Fruit fly (Drosophila melanogaster) whole organism, embryonic: ENCODE results near the gene bmm.

ENCODE experiments used
- Bdp1 ChIP-seq: fragments of 200-800 bp; sonication (Bioruptor generic); optimal IDR thresholded peaks from 3 replicates; lab custom pipeline; 2016; ENCODE audit warnings: missing biosample characterization, missing genetic modification characterization
- CG1024 ChIP-seq: fragments of 200-800 bp; sonication (Bioruptor generic); IDR thresholded peaks from 2 replicates; pipeline ENCODE4 v1.3.6; 2022; ENCODE audit warnings: missing biosample characterization, missing genetic modification characterization
- CG10959 ChIP-seq: fragments of 200-800 bp; sonication (Bioruptor generic); IDR thresholded peaks from 2 replicates; pipeline ENCODE4 v1.3.6; 2022; ENCODE audit warnings: missing biosample characterization, missing genetic modification characterization
- CG11247 ChIP-seq: fragments of 200-800 bp; sonication (Bioruptor generic); IDR thresholded peaks from 2 replicates; pipeline ENCODE4 v1.3.6; 2022; ENCODE audit warnings: missing biosample characterization, missing genetic modification characterization
- CG11398 ChIP-seq: fragments of 200-800 bp; sonication (Bioruptor generic); optimal IDR thresholded peaks from 2 replicates; lab custom pipeline; 2016; ENCODE audit warnings: missing biosample characterization, missing genetic modification characterization
- CG11456 ChIP-seq: fragments of 200-800 bp; sonication (Bioruptor generic); IDR thresholded peaks from 3 replicates; pipeline ENCODE4 v1.3.6; 2022; ENCODE audit warnings: missing biosample characterization, missing genetic modification characterization
- CG11695 ChIP-seq: fragments of 200-800 bp; sonication (Bioruptor generic); IDR thresholded peaks from 3 replicates; pipeline ENCODE4 v1.3.6; 2022; ENCODE audit warnings: missing biosample characterization, missing genetic modification characterization
- CG14050 ChIP-seq: fragments of 200-800 bp; sonication (Bioruptor generic); IDR thresholded peaks from 3 replicates; pipeline ENCODE4 v1.3.6; 2022; ENCODE audit warnings: missing biosample characterization, missing genetic modification characterization
- CG14710 ChIP-seq: fragments of 200-800 bp; sonication (Bioruptor generic); optimal IDR thresholded peaks from 3 replicates; lab custom pipeline; 2019; ENCODE audit warnings: missing biosample characterization, mild to moderate bottlenecking, missing genetic modification characterization, moderate library complexity
- CG1603 ChIP-seq: fragments of 200-800 bp; sonication (Bioruptor generic); optimal IDR thresholded peaks from 2 replicates; lab custom pipeline; 2019; ENCODE audit warnings: missing biosample characterization, mild to moderate bottlenecking, missing genetic modification characterization, moderate library complexity
- CG16863 ChIP-seq: fragments of 200-800 bp; sonication (Bioruptor generic); optimal IDR thresholded peaks from 3 replicates; lab custom pipeline; 2016; ENCODE audit warnings: missing biosample characterization, missing genetic modification characterization
- CG17361 ChIP-seq: fragments of 200-800 bp; sonication (Bioruptor generic); IDR thresholded peaks from 3 replicates; pipeline ENCODE4 v1.3.6; 2022; ENCODE audit warnings: missing biosample characterization, missing genetic modification characterization
- CG17912 ChIP-seq: fragments of 200-800 bp; sonication (Bioruptor generic); optimal IDR thresholded peaks from 2 replicates; lab custom pipeline; 2018; ENCODE audit warnings: missing biosample characterization, mild to moderate bottlenecking, missing genetic modification characterization
- CG2712 ChIP-seq: fragments of 200-800 bp; optimal IDR thresholded peaks from 3 replicates; lab custom pipeline; 2019; ENCODE audit warnings: missing biosample characterization, mild to moderate bottlenecking, missing genetic modification characterization, moderate library complexity
- CG3065 ChIP-seq: fragments of 200-800 bp; sonication (Bioruptor generic); optimal IDR thresholded peaks from 2 replicates; lab custom pipeline; 2016; ENCODE audit warnings: missing biosample characterization, missing genetic modification characterization
- CG32772 ChIP-seq: fragments of 200-800 bp; sonication (Bioruptor generic); IDR thresholded peaks from 2 replicates; pipeline ENCODE4 v1.3.6; 2022; ENCODE audit warnings: missing biosample characterization, missing genetic modification characterization
- CG33557 ChIP-seq: fragments of 200-800 bp; sonication (Bioruptor generic); optimal IDR thresholded peaks from 2 replicates; lab custom pipeline; 2019; ENCODE audit warnings: missing biosample characterization, mild to moderate bottlenecking, missing genetic modification characterization, moderate library complexity
- CG6854 ChIP-seq: fragments of 200-800 bp; sonication (Bioruptor generic); optimal IDR thresholded peaks from 3 replicates; lab custom pipeline; 2017; ENCODE audit warnings: missing biosample characterization, mild to moderate bottlenecking, missing genetic modification characterization
- CG7372 ChIP-seq: fragments of 200-800 bp; sonication (Bioruptor generic); IDR thresholded peaks from 2 replicates; pipeline ENCODE4 v1.3.6; 2022; ENCODE audit warnings: missing biosample characterization, missing genetic modification characterization
- CG7745 ChIP-seq: fragments of 200-800 bp; sonication (Bioruptor generic); optimal IDR thresholded peaks from 2 replicates; lab custom pipeline; 2018; ENCODE audit warnings: missing biosample characterization, mild to moderate bottlenecking, missing genetic modification characterization, moderate library complexity
- CG8924 ChIP-seq: fragments of 200-800 bp; optimal IDR thresholded peaks from 3 replicates; lab custom pipeline; 2019; ENCODE audit warnings: missing biosample characterization, mild to moderate bottlenecking, missing genetic modification characterization, moderate library complexity
- CG9215 ChIP-seq: fragments of 200-800 bp; sonication (Bioruptor generic); IDR thresholded peaks from 2 replicates; pipeline ENCODE4 v1.3.6; 2022; ENCODE audit warnings: missing biosample characterization, missing genetic modification characterization
- Doc3 ChIP-seq: fragments of 200-800 bp; sonication (Bioruptor generic); IDR thresholded peaks from 3 replicates; pipeline ENCODE4 v1.3.6; 2022; ENCODE audit warnings: missing biosample characterization, missing genetic modification characterization; ENCODE audit not compliant: partially characterized antibody
- Dref ChIP-seq: fragments of 200-800 bp; sonication (Bioruptor generic); IDR thresholded peaks from 2 replicates; pipeline ENCODE4 v1.3.6; 2022; ENCODE audit warnings: missing biosample characterization, missing genetic modification characterization
- Elba2 ChIP-seq: fragments of 200-800 bp; sonication (Bioruptor generic); optimal IDR thresholded peaks from 3 replicates; lab custom pipeline; 2016; ENCODE audit warnings: missing biosample characterization, missing genetic modification characterization
- HmgD ChIP-seq: fragments of 200-800 bp; sonication (Bioruptor generic); optimal IDR thresholded peaks from 3 replicates; lab custom pipeline; 2016; ENCODE audit warnings: missing biosample characterization, missing genetic modification characterization
- Lhr ChIP-seq: fragments of 200-800 bp; sonication (Bioruptor generic); optimal IDR thresholded peaks from 3 replicates; lab custom pipeline; 2017; ENCODE audit warnings: mild to moderate bottlenecking, missing biosample characterization, missing genetic modification reagents, missing genetic modification characterization
- Neu2 ChIP-seq: fragments of 200-800 bp; sonication (Bioruptor generic); optimal IDR thresholded peaks from 3 replicates; lab custom pipeline; 2016; ENCODE audit warnings: missing biosample characterization, missing genetic modification characterization, borderline replicate concordance
- PHDP ChIP-seq: fragments of 200-800 bp; sonication (Bioruptor generic); optimal IDR thresholded peaks from 3 replicates; lab custom pipeline; 2018; ENCODE audit warnings: missing biosample characterization, mild to moderate bottlenecking, missing genetic modification characterization, moderate library complexity
- TFAM ChIP-seq: fragments of 200-800 bp; sonication (Bioruptor generic); optimal IDR thresholded peaks from 2 replicates; lab custom pipeline; 2017; ENCODE audit warnings: missing biosample characterization, missing genetic modification characterization, inconsistent platforms
- ara ChIP-seq: fragments of 200-800 bp; sonication (Bioruptor generic); IDR thresholded peaks from 2 replicates; pipeline ENCODE4 v1.3.6; 2022; ENCODE audit warnings: missing biosample characterization, missing genetic modification characterization
- bcd ChIP-seq: fragments of 200-800 bp; sonication (Bioruptor generic); optimal IDR thresholded peaks from 2 replicates; lab custom pipeline; 2017; ENCODE audit warnings: missing biosample characterization, mild to moderate bottlenecking, missing genetic modification characterization
- chm ChIP-seq: fragments of 200-800 bp; sonication (Bioruptor generic); IDR thresholded peaks from 2 replicates; pipeline ENCODE4 v1.3.6; 2022; ENCODE audit warnings: missing biosample characterization, missing genetic modification characterization
- crc ChIP-seq: fragments of 200-800 bp; sonication (Bioruptor generic); optimal IDR thresholded peaks from 2 replicates; lab custom pipeline; 2016; ENCODE audit warnings: missing biosample characterization, missing genetic modification characterization
- croc ChIP-seq: fragments of 200-800 bp; sonication (Bioruptor generic); conservative IDR thresholded peaks from 3 replicates; pipeline ENCODE4 v1.3.6; 2022; ENCODE audit warnings: missing biosample characterization, missing genetic modification characterization
- dan ChIP-seq: fragments of 200-800 bp; sonication (Bioruptor generic); IDR thresholded peaks from 2 replicates; pipeline ENCODE4 v1.3.6; 2022; ENCODE audit warnings: missing biosample characterization, missing genetic modification characterization
- dati ChIP-seq: fragments of 200-800 bp; sonication (Bioruptor generic); IDR thresholded peaks from 2 replicates; pipeline ENCODE4 v1.3.6; 2022; ENCODE audit warnings: missing biosample characterization, missing genetic modification characterization
- dimm ChIP-seq: fragments of 200-800 bp; sonication (Bioruptor generic); IDR thresholded peaks from 2 replicates; pipeline ENCODE4 v1.3.6; 2022; ENCODE audit warnings: missing biosample characterization, missing genetic modification characterization
- grau ChIP-seq: fragments of 200-800 bp; optimal IDR thresholded peaks from 3 replicates; lab custom pipeline; 2019; ENCODE audit warnings: missing biosample characterization, mild to moderate bottlenecking, missing genetic modification characterization, moderate library complexity
- lbe ChIP-seq: fragments of 200-800 bp; sonication (Bioruptor generic); optimal IDR thresholded peaks from 2 replicates; lab custom pipeline; 2016; ENCODE audit warnings: missing biosample characterization, mild to moderate bottlenecking, missing genetic modification characterization
- lilli ChIP-seq: fragments of 200-800 bp; sonication (Bioruptor generic); optimal IDR thresholded peaks from 3 replicates; lab custom pipeline; 2016; ENCODE audit warnings: missing biosample characterization, missing genetic modification characterization
- p53 ChIP-seq: fragments of 200-800 bp; sonication (Bioruptor generic); optimal IDR thresholded peaks from 2 replicates; lab custom pipeline; 2016; ENCODE audit warnings: missing biosample characterization, missing genetic modification characterization
- pros ChIP-seq: fragments of 200-800 bp; sonication (Bioruptor generic); optimal IDR thresholded peaks from 3 replicates; lab custom pipeline; 2019; ENCODE audit warnings: missing biosample characterization, mild to moderate bottlenecking, missing genetic modification characterization, moderate library complexity
- psq ChIP-seq: fragments of 200-800 bp; sonication (Bioruptor generic); optimal IDR thresholded peaks from 2 replicates; lab custom pipeline; 2017; ENCODE audit warnings: missing biosample characterization, missing genetic modification characterization
- seq ChIP-seq: fragments of 200-800 bp; sonication (Bioruptor generic); IDR thresholded peaks from 2 replicates; pipeline ENCODE4 v1.3.6; 2022; ENCODE audit warnings: missing biosample characterization, missing genetic modification characterization
- shn ChIP-seq: fragments of 200-800 bp; sonication (Bioruptor generic); optimal IDR thresholded peaks from 3 replicates; lab custom pipeline; 2016; ENCODE audit warnings: missing biosample characterization, missing genetic modification characterization
- slou ChIP-seq: fragments of 200-800 bp; sonication (Bioruptor generic); optimal IDR thresholded peaks from 3 replicates; lab custom pipeline; 2016; ENCODE audit warnings: missing biosample characterization, missing genetic modification characterization
- sob ChIP-seq: fragments of 200-800 bp; sonication (Bioruptor generic); IDR thresholded peaks from 2 replicates; pipeline ENCODE4 v1.3.6; 2022; ENCODE audit warnings: missing biosample characterization, missing genetic modification characterization
- tio ChIP-seq: fragments of 200-800 bp; sonication (Bioruptor generic); optimal IDR thresholded peaks from 2 replicates; lab custom pipeline; 2017; ENCODE audit warnings: missing biosample characterization, missing genetic modification characterization, inconsistent platforms
- ttk ChIP-seq: fragments of 200-800 bp; sonication (Bioruptor generic); IDR thresholded peaks from 2 replicates; pipeline ENCODE4 v2.1.2; 2022; ENCODE audit warnings: missing biosample characterization, missing genetic modification characterization
- vfl ChIP-seq: fragments of 200-800 bp; sonication (Bioruptor generic); optimal IDR thresholded peaks from 2 replicates; lab custom pipeline; 2016; ENCODE audit warnings: missing biosample characterization, missing genetic modification characterization

Gene bmm

DNA sequence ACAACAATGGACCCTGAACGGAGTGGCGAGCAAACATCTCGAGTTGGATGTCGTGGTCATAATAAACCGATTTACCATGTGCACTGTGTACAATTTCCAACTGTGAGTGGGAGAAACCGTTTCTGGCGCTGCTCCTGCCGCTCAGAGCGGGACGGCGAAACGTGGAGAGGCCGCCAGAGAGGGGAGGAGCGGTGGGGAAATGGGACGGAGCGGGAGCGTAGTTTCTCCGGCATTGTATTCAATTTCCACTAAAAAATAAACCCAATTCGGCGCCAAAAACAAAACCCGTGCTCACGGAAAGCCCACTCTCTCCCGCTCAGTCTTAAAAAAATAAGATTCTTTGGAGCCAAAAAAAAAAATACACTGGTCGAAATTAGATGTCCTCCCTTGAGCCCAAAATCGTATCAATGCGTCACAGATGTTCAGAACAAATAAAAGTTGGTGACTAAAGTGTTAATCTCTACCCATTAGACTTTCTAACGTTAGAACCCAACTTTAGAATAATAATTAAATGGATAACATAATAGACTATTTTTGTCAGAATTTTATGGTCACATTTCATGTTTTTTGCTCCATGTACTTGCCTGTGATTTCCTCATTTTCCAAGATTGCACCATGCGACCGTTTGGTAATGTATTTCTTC, 26.1 kb downstream of the bmm start (continued):
- TF ChIP-seq croc (GFP tag; lab: Robert Waterston, UW), result 0 out of 3 replicates have a peak, but pooled peaks have one; percentile 27
- TF ChIP-seq CG6854 (GFP tag; lab: Kevin White, UChicago), result peak; percentile 64
- TF ChIP-seq Bdp1, result peak; percentile 65
- no peak for TF ChIP-seq dati (GFP tag; lab: Robert Waterston, UW)
- no peak for TF ChIP-seq CG3065 (GFP tag; lab: Kevin White, UChicago)
- TF ChIP-seq lbe (GFP tag; lab: Kevin White, UChicago), result no peak
- TF ChIP-seq grau, result peak; percentile 67
- no peak for TF ChIP-seq HmgD
- no peak for TF ChIP-seq crc (GFP tag; lab: Kevin White, UChicago)
- TF ChIP-seq Neu2, result no peak
- TF ChIP-seq CG7745 (tag; lab: Kevin White, UChicago), result no peak
- no peak for TF ChIP-seq Elba2
- peak; percentile 74 for TF ChIP-seq CG1603 (tag; lab: Kevin White, UChicago)
- peak; percentile 63 for TF ChIP-seq CG2712 (tag; lab: Kevin White, UChicago)
- TF ChIP-seq ara (GFP tag; lab: Robert Waterston, UW), result peak; percentile 61
- TF ChIP-seq psq (GFP tag; lab: Kevin White, UChicago), result no peak
- TF ChIP-seq PHDP (tag; lab: Kevin White, UChicago), result peak; percentile 81
- peak; percentile 62 for TF ChIP-seq CG32772 (GFP tag; lab: Robert Waterston, UW)
- TF ChIP-seq CG9215, result peak; percentile 76
- peak; percentile 69 for TF ChIP-seq tio (GFP tag; lab: Kevin White, UChicago)
- no peak for TF ChIP-seq CG11247 (GFP tag; lab: Robert Waterston, UW)
- TF ChIP-seq Lhr, result peak; percentile 26
- TF ChIP-seq slou, result peak; percentile 58
- peak; percentile 76; the same call in 2 of the 3 replicates for TF ChIP-seq CG11456 (GFP tag; lab: Robert Waterston, UW)
- TF ChIP-seq CG17912 (GFP tag; lab: Kevin White, UChicago), result no peak
- TF ChIP-seq lilli (GFP tag; lab: Kevin White, UChicago), result peak; percentile 72
- no peak for TF ChIP-seq Doc3
- TF ChIP-seq dan, result no peak
- peak; percentile 24 for TF ChIP-seq CG16863 (GFP tag; lab: Kevin White, UChicago)
- peak; percentile 60; the same call in 2 of the 3 replicates for TF ChIP-seq CG11695 (GFP tag; lab: Robert Waterston, UW)
- TF ChIP-seq CG17361, result peak; percentile 52; the same call in 1 of the 3 replicates
- no peak for TF ChIP-seq Dref
- TF ChIP-seq shn (GFP tag; lab: Kevin White, UChicago), result peak; percentile 31
- TF ChIP-seq vfl (GFP tag; lab: Kevin White, UChicago), result peak; percentile 19
- no peak for TF ChIP-seq CG10959 (GFP tag; lab: Robert Waterston, UW)
- TF ChIP-seq CG7372, result no peak
- no peak for TF ChIP-seq p53
- no peak for TF ChIP-seq pros (GFP tag; lab: Kevin White, UChicago)
- TF ChIP-seq CG14050 (GFP tag; lab: Robert Waterston, UW), result peak; percentile 17; the same call in 1 of the 3 replicates
- no peak for TF ChIP-seq dimm (GFP tag; lab: Robert Waterston, UW)
- TF ChIP-seq ttk (GFP tag; lab: Robert Waterston, UW), result peak; percentile 44; the same call in 1 of the 2 replicates
- TF ChIP-seq CG1024 (GFP tag; lab: Robert Waterston, UW), result 0 out of 2 replicates have a peak, but pooled peaks have one; percentile 12
- TF ChIP-seq chm (GFP tag; lab: Robert Waterston, UW), result peak; percentile 6; the same call in 1 of the 2 replicates
- TF ChIP-seq CG8924 (tag; lab: Kevin White, UChicago), result peak; percentile 63
- no peak for TF ChIP-seq CG11398 (GFP tag; lab: Kevin White, UChicago)
- TF ChIP-seq CG14710 (tag; lab: Kevin White, UChicago), result peak; percentile 47
- TF ChIP-seq sob, result peak; percentile 50; the same call in 1 of the 2 replicates
- peak; percentile 67 for TF ChIP-seq bcd (GFP tag; lab: Kevin White, UChicago)
- no peak for TF ChIP-seq TFAM
- no peak for TF ChIP-seq CG33557 (GFP tag; lab: Kevin White, UChicago)
- TF ChIP-seq seq (GFP tag; lab: Robert Waterston, UW), result no peak
